Worm (Caenorhabditis elegans) whole organism, young adult: ENCODE data around the gene F38A5.8.

Experiments used
- F49E8.2 ChIP-seq: sonication (generic microtip); optimal IDR thresholded peaks from 3 replicates; lab custom pipeline; 2017; ENCODE audit warnings: missing genetic modification characterization, mild to moderate bottlenecking, missing compliant biosample characterization, antibody characterized with exemption, moderate library complexity; ENCODE audit not compliant: insufficient read depth
- F57A8.1 ChIP-seq: fragments of 200-800 bp; sonication (Bioruptor generic); optimal IDR thresholded peaks from 2 replicates; lab custom pipeline; 2018; ENCODE audit warnings: mild to moderate bottlenecking, missing genetic modification characterization, moderate library complexity, missing compliant biosample characterization
- Y95B8A.8 ChIP-seq: fragments of 200-800 bp; sonication (Bioruptor generic); IDR thresholded peaks from 2 replicates; pipeline ENCODE4 v1.3.6; 2022; ENCODE audit warnings: missing genetic modification reagents, missing genetic modification characterization, missing compliant biosample characterization
- ceh-100 ChIP-seq: fragments of 200-800 bp; sonication (Bioruptor generic); IDR thresholded peaks from 2 replicates; pipeline ENCODE4 v1.3.6; 2022; ENCODE audit warnings: missing genetic modification reagents, missing genetic modification characterization, missing compliant biosample characterization
- hrde-1 ChIP-seq: sonication (generic microtip); optimal IDR thresholded peaks from 2 replicates; lab custom pipeline; 2016; ENCODE audit warnings: missing genetic modification characterization, mild to moderate bottlenecking, missing compliant biosample characterization, moderate library complexity, missing genotype, missing genetic modification reagents, borderline replicate concordance
- madf-3 ChIP-seq: fragments of 200-800 bp; sonication (Bioruptor generic); IDR thresholded peaks from 2 replicates; pipeline ENCODE4 v1.3.6; 2022; ENCODE audit warnings: missing genetic modification reagents, missing genetic modification characterization, missing compliant biosample characterization
- nhr-90 ChIP-seq: sonication (generic microtip); optimal IDR thresholded peaks from 2 replicates; lab custom pipeline; 2016; ENCODE audit warnings: missing genotype, mild to moderate bottlenecking, missing genetic modification characterization, missing compliant biosample characterization

DNA sequence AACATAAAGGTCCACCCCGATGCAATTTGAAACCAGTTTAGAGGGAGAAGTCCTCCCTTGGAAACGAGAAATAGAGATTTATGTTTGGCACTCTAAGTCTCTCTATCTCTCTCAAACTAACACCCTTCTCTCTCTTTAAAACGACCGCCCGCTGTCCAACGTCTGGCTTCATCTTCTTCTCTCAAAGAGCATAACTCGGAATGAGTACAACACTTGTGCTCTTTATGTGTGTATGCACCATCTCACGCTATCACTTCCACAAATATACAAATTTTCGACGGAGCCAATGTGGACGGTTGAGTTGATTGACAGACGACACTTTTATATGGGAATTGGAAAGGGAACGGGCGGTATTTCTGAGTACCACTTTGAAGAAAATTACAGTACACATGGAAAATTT is 25.2 kb upstream of the F38A5.8 start:
- TF ChIP-seq F49E8.2, result no peak
- TF ChIP-seq madf-3 (GFP tag; lab: Robert Waterston, UW), result no peak
- TF ChIP-seq nhr-90 (tag; lab: Kevin White, UChicago), result no peak
- TF ChIP-seq Y95B8A.8, result no peak
- no peak for TF ChIP-seq F57A8.1 (GFP tag; lab: Kevin White, UChicago)
- no peak for TF ChIP-seq hrde-1
- no peak for TF ChIP-seq ceh-100 (GFP tag; lab: Robert Waterston, UW)
